Worm (Caenorhabditis elegans): ENCODE data around the gene Y82E9BR.6.

The Y82E9BR.6 gene

ce11 chrIII:1424305-1424704 is 43.3 kb downstream of the Y82E9BR.6 start (continued):
- TF ChIP-seq ceh-20 (GFP tag; IDR thresholded peaks at IDR 0.05) (peak; percentile 80), nhr-42 (GFP tag; IDR thresholded peaks at IDR 0.05) (peak; percentile 70), lsy-2 (tag; optimal IDR thresholded peaks at IDR 0.05) (peak; percentile 43 to 79), unc-130 (GFP tag; optimal IDR thresholded peaks at IDR 0.05) (peak; percentile 21), dpl-1 (GFP tag; optimal IDR thresholded peaks at IDR 0.05) (peak; percentile 60), F10B5.3 (tag; optimal IDR thresholded peaks at IDR 0.05) (no peak), ceh-44 (GFP tag; IDR thresholded peaks at IDR 0.05) (peak; percentile 82; the same call in 1 of the 2 replicates), tra-1 (GFP tag; IDR thresholded peaks at IDR 0.05) (peak; percentile 83), nhr-6 (tag; optimal IDR thresholded peaks at IDR 0.05) (no peak), ztf-7 (tag; optimal IDR thresholded peaks at IDR 0.05) (no peak), nhr-76 (tag; optimal IDR thresholded peaks at IDR 0.05) (no peak), daf-8 (GFP tag; IDR thresholded peaks at IDR 0.05) (no peak), php-3 (GFP tag; IDR thresholded peaks at IDR 0.05) (peak; percentile 67; the same call in 1 of the 2 replicates), egl-43 (GFP tag; IDR thresholded peaks at IDR 0.05) (peak; percentile 95), zfp-2 (tag; optimal IDR thresholded peaks at IDR 0.05) (peak; percentile 67), ama-1 (optimal IDR thresholded peaks at IDR 0.05) (no peak), ceh-28 (tag; optimal IDR thresholded peaks at IDR 0.05) (no peak), mdl-1 (tag; optimal IDR thresholded peaks at IDR 0.05) (peak in 1 of 2 experiments; percentile 26), lin-39 (tag; optimal IDR thresholded peaks at IDR 0.05) (no peak), nhr-11 (tag; optimal IDR thresholded peaks at IDR 0.05) (peak; percentile 53), nhr-48 (tag; optimal IDR thresholded peaks at IDR 0.05) (no peak), fkh-10 (GFP tag; optimal IDR thresholded peaks at IDR 0.05) (peak; percentile 56), saeg-2 (GFP tag; IDR thresholded peaks at IDR 0.05) (peak; percentile 82), gei-8 (GFP tag; optimal IDR thresholded peaks at IDR 0.05) (peak; percentile 14), ztf-11 (tag; optimal IDR thresholded peaks at IDR 0.05) (no peak), dmd-8 (GFP tag; IDR thresholded peaks at IDR 0.05) (peak; percentile 77; the same call in 1 of the 2 replicates), arid-1 (GFP tag; conservative IDR thresholded peaks at IDR 0.05) (peak; percentile 92), mxl-2 (GFP tag; conservative IDR thresholded peaks at IDR 0.05) (0 out of 2 replicates have a peak, but pooled peaks have one; percentile 33), aly-2 (tag; optimal IDR thresholded peaks at IDR 0.05) (no peak), mes-2 (tag; optimal IDR thresholded peaks at IDR 0.05; ENCODE audit: poor library complexity, severe bottlenecking) (peak; percentile 81), F44E2.7 (GFP tag; IDR thresholded peaks at IDR 0.05) (0 out of 2 replicates have a peak, but pooled peaks have one; percentile 58), ZK546.5 (tag; optimal IDR thresholded peaks at IDR 0.05) (no peak), F37D6.2 (tag; optimal IDR thresholded peaks at IDR 0.05) (peak; percentile 45), jun-1 (tag; optimal IDR thresholded peaks at IDR 0.05) (no peak), lir-3 (tag; optimal IDR thresholded peaks at IDR 0.05) (no peak), nhr-111 (GFP tag; optimal IDR thresholded peaks at IDR 0.05) (peak; percentile 77), nhr-25 (tag; optimal IDR thresholded peaks at IDR 0.05; ENCODE audit: borderline replicate concordance, insufficient read depth) (no peak), tag-97 (GFP tag; IDR thresholded peaks at IDR 0.05) (no peak), lin-15B (tag; optimal IDR thresholded peaks at IDR 0.05) (no peak), daf-12 (tag; optimal IDR thresholded peaks at IDR 0.05) (no peak), nhr-10 (tag; optimal IDR thresholded peaks at IDR 0.05) (no peak), ZK337.2 (GFP tag; IDR thresholded peaks at IDR 0.05) (peak; percentile 61; the same call in 1 of the 2 replicates), ceh-62 (tag; optimal IDR thresholded peaks at IDR 0.05) (no peak), Y5F2A.4 (GFP tag; optimal IDR thresholded peaks at IDR 0.05) (peak; percentile 21), ceh-32 (tag; optimal IDR thresholded peaks at IDR 0.05; ENCODE audit: poor library complexity) (no peak), R02D3.7 (tag; optimal IDR thresholded peaks at IDR 0.05) (no peak), hmg-1.1 (GFP tag; IDR thresholded peaks at IDR 0.05) (peak; percentile 91), T26A8.4 (GFP tag; IDR thresholded peaks at IDR 0.05) (peak; percentile 82), nhr-102 (tag; optimal IDR thresholded peaks at IDR 0.05) (peak; percentile 54), lin-38 (GFP tag; IDR thresholded peaks at IDR 0.05) (peak; percentile 87), pqm-1 (tag; optimal IDR thresholded peaks at IDR 0.05) (no peak), Y105C5A.15 (GFP tag; IDR thresholded peaks at IDR 0.05) (peak; percentile 84; the same call in 1 of the 2 replicates)
